ENCODE assay signal across 4 worm cellular contexts in the genomic region with DNA sequence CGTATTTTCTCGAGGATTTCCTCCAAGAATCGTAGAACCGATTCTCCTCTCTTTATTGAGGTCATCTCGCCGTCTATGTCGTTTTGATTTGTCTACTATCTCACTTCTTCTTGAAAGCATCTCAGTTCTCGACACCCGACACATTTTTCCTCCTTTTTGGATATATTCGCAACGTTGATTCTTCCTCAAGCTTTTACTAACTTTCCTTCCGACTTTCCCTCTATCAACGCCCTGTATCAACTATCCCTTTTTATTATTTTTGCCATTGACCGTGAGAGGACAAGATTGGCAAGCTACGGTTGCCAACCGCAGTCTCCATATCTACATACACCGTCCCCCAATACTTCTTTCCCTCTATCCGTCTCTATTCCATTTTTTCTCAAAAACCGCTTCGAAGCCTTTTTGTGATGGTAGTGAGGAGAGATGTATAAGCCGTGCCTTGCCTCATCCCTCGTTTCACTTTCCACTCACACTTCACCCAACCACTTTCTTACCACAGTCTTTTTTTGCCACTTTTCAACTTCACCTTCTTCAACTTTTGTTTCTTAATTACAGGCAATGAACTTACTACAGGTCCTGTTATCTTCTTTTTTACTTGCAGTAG.
TF ChIP-seq lines count a peak whose summit lies in the region.

A gene (plus strand): TSS at position 554 of the 604 bp plus-strand sequence.

TF ChIP-seq in whole organism, L1 larva, 84 proteins besides CTCF, POLR2A, EP300 and RAD21:
- no peak for TF ChIP-seq nhr-28 (tag; optimal IDR thresholded peaks at IDR 0.05; lab: Kevin White, UChicago)
- peak; percentile 97 for TF ChIP-seq blmp-1 (tag; optimal IDR thresholded peaks at IDR 0.05; lab: Kevin White, UChicago)

TF ChIP-seq in whole organism, L2 larva, 48 proteins besides CTCF, POLR2A, EP300 and RAD21:
- TF ChIP-seq unc-62 (GFP tag; optimal IDR thresholded peaks at IDR 0.05; lab: Kevin White, UChicago) = no peak
- peak; percentile 21 for TF ChIP-seq blmp-1 (tag; optimal IDR thresholded peaks at IDR 0.05; lab: Kevin White, UChicago; ENCODE audit: insufficient read depth)
- no peak for TF ChIP-seq ztf-4 (tag; optimal IDR thresholded peaks at IDR 0.05; lab: Kevin White, UChicago)
- no peak for TF ChIP-seq mbf-1 (tag; optimal IDR thresholded peaks at IDR 0.05; lab: Kevin White, UChicago)
- no peak for TF ChIP-seq nhr-21 (tag; optimal IDR thresholded peaks at IDR 0.05; lab: Kevin White, UChicago)
- no peak for TF ChIP-seq ceh-16 (tag; optimal IDR thresholded peaks at IDR 0.05; lab: Kevin White, UChicago)
- no peak for TF ChIP-seq unc-55 (GFP tag; optimal IDR thresholded peaks at IDR 0.05; lab: Kevin White, UChicago)

TF ChIP-seq in whole organism, L3 larva, 47 proteins besides CTCF, POLR2A, EP300 and RAD21:
- TF ChIP-seq nhr-28 (tag; optimal IDR thresholded peaks at IDR 0.05; lab: Kevin White, UChicago) (no peak), ama-1 (optimal IDR thresholded peaks at IDR 0.05; lab: Kevin White, UChicago) (no peak), nhr-25 (tag; optimal IDR thresholded peaks at IDR 0.05; lab: Kevin White, UChicago) (peak; percentile 8)
TF ChIP-seq in whole organism, L3 larva: peak in this region for 1.

TF ChIP-seq in whole organism, mixed stage, embryonic, 35 proteins besides CTCF, POLR2A, EP300 and RAD21:
- TF ChIP-seq blmp-1 (tag; optimal IDR thresholded peaks at IDR 0.05; lab: Kevin White, UChicago) = peak; percentile 24
- no peak for TF ChIP-seq M03D4.4 (tag; optimal IDR thresholded peaks at IDR 0.05; lab: Kevin White, UChicago)
